Worm (Caenorhabditis elegans) whole organism, young adult: ENCODE data around the gene F53B2.5.

Source experiments
- B0019.2 ChIP-seq: fragments of 200-800 bp; sonication (Bioruptor generic); conservative IDR thresholded peaks from 2 replicates; pipeline ENCODE4 v1.3.6; 2022; ENCODE audit warnings: missing genetic modification reagents, missing genetic modification characterization, missing compliant biosample characterization
- C06A6.2 ChIP-seq: fragments of 200-800 bp; sonication (Bioruptor generic); conservative IDR thresholded peaks from 2 replicates; pipeline ENCODE4 v1.3.6; 2022; ENCODE audit warnings: missing genetic modification characterization, missing compliant biosample characterization
- F33H1.4 ChIP-seq: fragments of 200-800 bp; sonication (Bioruptor generic); IDR thresholded peaks from 2 replicates; pipeline ENCODE4 v1.3.6; 2022; ENCODE audit warnings: missing genetic modification reagents, missing genetic modification characterization, missing compliant biosample characterization
- F37B4.10 ChIP-seq: fragments of 200-800 bp; sonication (Bioruptor generic); IDR thresholded peaks from 2 replicates; pipeline ENCODE4 v1.3.6; 2022; ENCODE audit warnings: missing genetic modification characterization, missing compliant biosample characterization
- F49E8.2 ChIP-seq: sonication (generic microtip); optimal IDR thresholded peaks from 3 replicates; lab custom pipeline; 2017; ENCODE audit warnings: missing genetic modification characterization, mild to moderate bottlenecking, missing compliant biosample characterization, antibody characterized with exemption, moderate library complexity; ENCODE audit not compliant: insufficient read depth
- F57C9.4 ChIP-seq: sonication (generic microtip); optimal IDR thresholded peaks from 2 replicates; lab custom pipeline; 2017; ENCODE audit warnings: mild to moderate bottlenecking, missing genetic modification characterization, missing compliant biosample characterization
- T07F8.4 ChIP-seq: sonication (generic microtip); optimal IDR thresholded peaks from 2 replicates; lab custom pipeline; 2016; ENCODE audit warnings: mild to moderate bottlenecking, missing genetic modification characterization, moderate library complexity, missing compliant biosample characterization
- Y53F4B.3 ChIP-seq: fragments of 200-800 bp; sonication (Bioruptor generic); IDR thresholded peaks from 2 replicates; pipeline ENCODE4 v1.3.6; 2022; ENCODE audit warnings: missing genetic modification reagents, missing genetic modification characterization, missing compliant biosample characterization
- Y56A3A.18 ChIP-seq: fragments of 200-800 bp; sonication (Bioruptor generic); IDR thresholded peaks from 2 replicates; pipeline ENCODE4 v1.3.6; 2022; ENCODE audit warnings: missing genetic modification reagents, missing genetic modification characterization, missing compliant biosample characterization
- Y67H2A.10 ChIP-seq: fragments of 200-800 bp; sonication (Bioruptor generic); conservative IDR thresholded peaks from 2 replicates; pipeline ENCODE4 v1.3.6; 2022; ENCODE audit warnings: missing genetic modification reagents, missing genetic modification characterization, missing compliant biosample characterization
- Y79H2A.3 ChIP-seq: fragments of 200-800 bp; sonication (Bioruptor generic); conservative IDR thresholded peaks from 2 replicates; pipeline ENCODE4 v1.3.6; 2022; ENCODE audit warnings: missing genetic modification reagents, missing genetic modification characterization, missing compliant biosample characterization
- aptf-3 ChIP-seq: fragments of 200-800 bp; sonication (Bioruptor generic); IDR thresholded peaks from 2 replicates; pipeline ENCODE4 v1.3.6; 2022; ENCODE audit warnings: missing genetic modification characterization, missing compliant biosample characterization
- attf-3 ChIP-seq: fragments of 200-800 bp; sonication (Bioruptor generic); conservative IDR thresholded peaks from 2 replicates; pipeline ENCODE4 v1.3.6; 2022; ENCODE audit warnings: missing genetic modification reagents, missing genetic modification characterization, missing compliant biosample characterization
- attf-6 ChIP-seq: fragments of 200-800 bp; sonication (Bioruptor generic); IDR thresholded peaks from 2 replicates; pipeline ENCODE4 v1.3.6; 2022; ENCODE audit warnings: missing genetic modification reagents, missing genetic modification characterization, missing compliant biosample characterization
- bed-2 ChIP-seq: fragments of 200-800 bp; sonication (Bioruptor generic); IDR thresholded peaks from 2 replicates; pipeline ENCODE4 v1.3.6; 2022; ENCODE audit warnings: missing genetic modification reagents, missing genetic modification characterization, missing compliant biosample characterization
- cebp-1 ChIP-seq, 2 experiments: fragments of 200-800 bp in 1 of 2; sonication (Bioruptor generic) in 1 of 2; sonication (generic microtip) in 1 of 2; IDR thresholded peaks in 1 of 2; optimal IDR thresholded peaks in 1 of 2; 2 replicates each; pipeline versions ENCODE4 v1.3.6 to Lab custom; 2017 to 2022; ENCODE audit warnings: missing compliant biosample characterization in 2 of 2, missing genetic modification characterization in 2 of 2, mild to moderate bottlenecking in 1 of 2, missing genetic modification reagents in 1 of 2, moderate library complexity in 1 of 2
- ceh-91 ChIP-seq: fragments of 200-800 bp; sonication (Bioruptor generic); IDR thresholded peaks from 2 replicates; pipeline ENCODE4 v1.3.6; 2022; ENCODE audit warnings: missing genetic modification reagents, missing genetic modification characterization, missing compliant biosample characterization
- die-1 ChIP-seq: sonication (generic microtip); optimal IDR thresholded peaks from 2 replicates; lab custom pipeline; 2016; ENCODE audit warnings: missing genotype, mild to moderate bottlenecking, missing genetic modification characterization, missing compliant biosample characterization
- dpff-1 ChIP-seq: sonication (generic microtip); optimal IDR thresholded peaks from 2 replicates; lab custom pipeline; 2017; ENCODE audit warnings: mild to moderate bottlenecking, missing genetic modification characterization, missing compliant biosample characterization
- him-1 ChIP-seq: sonication (generic microtip); optimal IDR thresholded peaks from 2 replicates; lab custom pipeline; 2016; ENCODE audit warnings: missing genotype, missing genetic modification reagents, missing genetic modification characterization, missing compliant biosample characterization
- hmg-1.2 ChIP-seq: fragments of 200-800 bp; sonication (Bioruptor generic); IDR thresholded peaks from 2 replicates; pipeline ENCODE4 v1.3.6; 2022; ENCODE audit warnings: missing genetic modification reagents, missing genetic modification characterization, missing compliant biosample characterization
- hmg-20 ChIP-seq: fragments of 200-800 bp; sonication (Bioruptor generic); IDR thresholded peaks from 2 replicates; pipeline ENCODE4 v1.3.6; 2022; ENCODE audit warnings: missing genetic modification reagents, missing genetic modification characterization, missing compliant biosample characterization
- hsf-1 ChIP-seq: fragments of 200-800 bp; sonication (Bioruptor generic); IDR thresholded peaks from 2 replicates; pipeline ENCODE4 v1.3.6; 2022; ENCODE audit warnings: missing genetic modification reagents, missing genetic modification characterization, missing compliant biosample characterization
- let-607 ChIP-seq, 2 experiments: fragments of 200-800 bp in 1 of 2; sonication (Bioruptor generic) in 1 of 2; sonication (generic microtip) in 1 of 2; optimal IDR thresholded peaks; 2 replicates each; lab custom pipeline; 2016 to 2018; ENCODE audit warnings: mild to moderate bottlenecking in 2 of 2, missing compliant biosample characterization in 2 of 2, missing genetic modification characterization in 2 of 2, moderate library complexity in 2 of 2, missing genotype in 1 of 2
- lin-26 ChIP-seq: fragments of 200-800 bp; sonication (Bioruptor generic); IDR thresholded peaks from 2 replicates; pipeline ENCODE4 v1.3.6; 2022; ENCODE audit warnings: missing genetic modification reagents, missing genetic modification characterization, missing compliant biosample characterization
- lsl-1 ChIP-seq: fragments of 200-800 bp; sonication (Bioruptor generic); optimal IDR thresholded peaks from 2 replicates; lab custom pipeline; 2018; ENCODE audit warnings: mild to moderate bottlenecking, missing genetic modification characterization, moderate library complexity, missing compliant biosample characterization
- madf-3 ChIP-seq: fragments of 200-800 bp; sonication (Bioruptor generic); IDR thresholded peaks from 2 replicates; pipeline ENCODE4 v1.3.6; 2022; ENCODE audit warnings: missing genetic modification reagents, missing genetic modification characterization, missing compliant biosample characterization
- madf-6 ChIP-seq: fragments of 200-800 bp; sonication (Bioruptor generic); IDR thresholded peaks from 2 replicates; pipeline ENCODE4 v1.3.6; 2022; ENCODE audit warnings: missing genetic modification reagents, missing genetic modification characterization, missing compliant biosample characterization
- nfya-1 ChIP-seq: sonication (generic microtip); optimal IDR thresholded peaks from 2 replicates; lab custom pipeline; 2017; ENCODE audit warnings: antibody characterized with exemption, missing compliant biosample characterization, missing genetic modification characterization, borderline replicate concordance; ENCODE audit not compliant: insufficient read depth
- nfya-2 ChIP-seq: fragments of 200-800 bp; sonication (Bioruptor generic); IDR thresholded peaks from 2 replicates; pipeline ENCODE4 v1.3.6; 2022; ENCODE audit warnings: missing genetic modification reagents, missing genetic modification characterization, missing compliant biosample characterization
- nhr-120 ChIP-seq: fragments of 200-800 bp; sonication (Bioruptor generic); IDR thresholded peaks from 2 replicates; pipeline ENCODE4 v1.3.6; 2022; ENCODE audit warnings: missing genetic modification characterization, missing compliant biosample characterization
- pbrm-1 ChIP-seq: fragments of 200-800 bp; sonication (Bioruptor generic); IDR thresholded peaks from 2 replicates; pipeline ENCODE4 v1.3.6; 2022; ENCODE audit warnings: missing genetic modification reagents, missing genetic modification characterization, missing compliant biosample characterization
- sdz-38 ChIP-seq: sonication (generic microtip); optimal IDR thresholded peaks from 2 replicates; lab custom pipeline; 2016; ENCODE audit warnings: missing genotype, missing genetic modification characterization, missing compliant biosample characterization
- snpc-1.1 ChIP-seq: sonication (generic microtip); optimal IDR thresholded peaks from 2 replicates; lab custom pipeline; 2017; ENCODE audit warnings: missing genetic modification characterization, mild to moderate bottlenecking, missing compliant biosample characterization, antibody characterized with exemption, moderate library complexity, missing genotype, missing genetic modification reagents; ENCODE audit not compliant: insufficient read depth
- snpc-4 ChIP-seq, 5 experiments: fragments of 150-350 bp in 1 of 5; sonication (generic microtip) in 4 of 5; optimal IDR thresholded peaks; 2 replicates each; lab custom pipeline; 2014 to 2018; ENCODE audit warnings: missing genetic modification characterization in 5 of 5, missing biosample characterization in 3 of 5, antibody characterized with exemption in 2 of 5, mild to moderate bottlenecking in 2 of 5, missing compliant biosample characterization in 2 of 5, missing genotype in 2 of 5, moderate library complexity in 2 of 5, missing genetic modification reagents in 1 of 5
- sptf-2 ChIP-seq: fragments of 200-800 bp; sonication (Bioruptor generic); optimal IDR thresholded peaks from 2 replicates; lab custom pipeline; 2018; ENCODE audit warnings: mild to moderate bottlenecking, missing genetic modification characterization, missing compliant biosample characterization
- tbp1 ChIP-seq: fragments of 200-800 bp; sonication (Bioruptor generic); optimal IDR thresholded peaks from 2 replicates; lab custom pipeline; 2018; ENCODE audit warnings: mild to moderate bottlenecking, missing genetic modification characterization, missing compliant biosample characterization
- zim-3 ChIP-seq: sonication (generic microtip); optimal IDR thresholded peaks from 2 replicates; lab custom pipeline; 2017; ENCODE audit warnings: mild to moderate bottlenecking, missing genetic modification characterization, moderate library complexity, missing compliant biosample characterization

The F53B2.5 gene

DNA sequence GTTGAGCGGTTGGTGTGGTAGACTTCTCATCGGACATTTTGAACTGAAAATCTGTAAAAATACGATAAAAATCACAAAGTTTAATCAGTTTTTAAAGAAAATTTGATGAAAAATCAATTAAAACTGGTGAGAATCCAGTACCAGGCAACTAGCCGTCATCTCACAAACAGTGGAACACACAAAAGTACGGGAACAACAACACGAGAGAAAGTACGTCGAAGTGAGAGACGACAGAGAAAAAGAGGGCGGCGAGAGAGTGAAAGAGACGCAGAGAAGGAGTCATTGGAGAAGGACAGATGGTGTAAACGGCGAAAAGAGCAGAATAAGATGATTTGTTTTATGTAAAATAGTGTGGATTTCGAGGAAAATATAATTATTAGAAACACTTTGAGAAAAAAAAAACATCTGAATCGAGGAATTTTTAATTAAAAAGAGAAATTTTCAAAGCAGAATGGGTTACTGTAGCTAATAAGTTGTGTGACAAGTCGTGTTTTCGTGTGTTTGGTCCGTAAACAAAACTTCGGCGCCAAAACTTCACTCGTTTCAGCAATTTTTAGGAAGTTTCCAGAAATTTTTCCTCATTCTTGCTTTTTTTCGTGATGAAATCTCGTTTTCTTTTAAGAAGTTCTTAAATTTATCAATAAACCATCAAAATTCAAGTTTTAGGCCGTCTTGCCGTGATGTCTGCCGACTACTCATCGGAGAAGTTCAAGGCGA, 36.4 kb upstream of the F53B2.5 start, which contains the start of the genes hsb-1 and let-99 (continued):
- TF ChIP-seq snpc-4 (GFP tag; optimal IDR thresholded peaks at IDR 0.05; lab: Kevin White, UChicago) (peak; percentile 52), snpc-4 (tag; optimal IDR thresholded peaks at IDR 0.05; lab: Kevin White, UChicago) (peak in 3 of 4 experiments; percentile 48 to 64 (median 61)), hsf-1 (GFP tag; lab: Robert Waterston, UW) (peak; percentile 95), lin-26 (no peak), cebp-1 (GFP tag; IDR thresholded peaks at IDR 0.05; lab: Robert Waterston, UW) (no peak), cebp-1 (tag; optimal IDR thresholded peaks at IDR 0.05; lab: Kevin White, UChicago) (peak; percentile 23), ceh-91 (GFP tag; lab: Robert Waterston, UW) (peak; percentile 65), madf-6 (GFP tag; lab: Robert Waterston, UW) (peak; percentile 91), nfya-2 (GFP tag; lab: Robert Waterston, UW) (no peak)

DNA sequence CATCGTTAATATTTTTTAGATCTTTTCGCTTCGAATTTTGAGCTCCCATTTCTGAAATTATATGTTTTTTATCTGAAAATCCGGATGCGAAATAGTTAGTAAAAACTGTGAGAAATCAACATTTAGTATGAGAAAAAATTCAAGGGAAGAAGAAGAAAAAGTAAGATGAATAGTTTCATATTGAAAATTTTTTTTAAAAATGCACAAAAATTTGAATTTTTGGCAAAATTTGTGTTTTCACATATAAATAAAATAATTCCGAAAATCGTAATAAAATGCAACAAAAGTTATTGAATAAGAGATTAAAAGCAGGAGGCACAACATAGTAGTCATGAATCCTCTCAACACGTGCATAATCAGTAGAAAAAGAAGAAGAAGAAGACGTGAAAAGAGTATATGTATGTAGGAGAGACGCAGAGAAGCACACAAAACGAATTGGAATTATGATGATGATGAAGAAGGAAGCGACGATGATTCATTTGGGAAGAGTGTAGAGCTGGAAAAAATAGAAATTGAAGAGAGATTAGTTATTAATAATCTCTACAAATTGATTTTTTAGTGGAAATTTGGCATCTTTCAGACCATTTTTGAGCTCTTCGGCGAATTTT, 35.1 kb upstream of the F53B2.5 start, which contains the start of gene eak-7:
Gene eak-7, minus strand, starts transcription at position 51 of the 608 bp plus-strand sequence.
- no peak for TF ChIP-seq F57C9.4 (tag; lab: Kevin White, UChicago)
- no peak for TF ChIP-seq aptf-3 (GFP tag; lab: Robert Waterston, UW)
- no peak for TF ChIP-seq sptf-2 (GFP tag; lab: Kevin White, UChicago)
- no peak for TF ChIP-seq dpff-1 (tag; lab: Kevin White, UChicago)
- no peak for TF ChIP-seq hmg-20 (GFP tag; lab: Robert Waterston, UW)
- no peak for TF ChIP-seq Y53F4B.3
- TF ChIP-seq hsf-1 (GFP tag; lab: Robert Waterston, UW), result 0 out of 2 replicates have a peak, but pooled peaks have one; percentile 28

- TF ChIP-seq let-607 (tag; optimal IDR thresholded peaks at IDR 0.05; lab: Kevin White, UChicago) (no peak), hsf-1 (GFP tag; lab: Robert Waterston, UW) (no peak), Y56A3A.18 (GFP tag; lab: Robert Waterston, UW) (0 out of 2 replicates have a peak, but pooled peaks have one; percentile 26), madf-3 (GFP tag; lab: Robert Waterston, UW) (0 out of 2 replicates have a peak, but pooled peaks have one; percentile 61), tbp1 (no peak), him-1 (tag; lab: Kevin White, UChicago) (no peak), attf-6 (no peak)
Measured at ce11 chrIV:12560568-12560967, 29.6 kb upstream of the F53B2.5 start, which contains the start of gene snb-7. Gene snb-7 (plus strand): TSS chrIV:12560868.

- TF ChIP-seq zim-3 (tag; lab: Kevin White, UChicago) (no peak), die-1 (tag; lab: Kevin White, UChicago) (no peak), F49E8.2 (tag; lab: Kevin White, UChicago) (no peak), nfya-1 (tag; lab: Kevin White, UChicago) (no peak), hmg-1.2 (GFP tag; lab: Robert Waterston, UW) (peak; percentile 24; the same call in 1 of the 2 replicates), let-607 (tag; optimal IDR thresholded peaks at IDR 0.05; lab: Kevin White, UChicago) (no peak), pbrm-1 (no peak), bed-2 (no peak), Y67H2A.10 (GFP tag; lab: Robert Waterston, UW) (no peak), F33H1.4 (GFP tag; lab: Robert Waterston, UW) (peak; percentile 51), F37B4.10 (no peak), C06A6.2 (GFP tag; lab: Robert Waterston, UW) (no peak), T07F8.4 (tag; lab: Kevin White, UChicago) (no peak), sdz-38 (tag; lab: Kevin White, UChicago) (no peak), snpc-1.1 (tag; lab: Kevin White, UChicago) (no peak), B0019.2 (GFP tag; lab: Robert Waterston, UW) (no peak), lsl-1 (peak; percentile 21), attf-3 (no peak), nhr-120 (GFP tag; lab: Robert Waterston, UW) (no peak), madf-6 (GFP tag; lab: Robert Waterston, UW) (peak; percentile 35; the same call in 1 of the 2 replicates), Y79H2A.3 (no peak), Y56A3A.18 (GFP tag; lab: Robert Waterston, UW) (no peak)
Measured at ce11 chrIV:12558925-12559450, 28.0 kb upstream of the F53B2.5 start, which contains the start of the genes ZK795.2 and ZK795.3. Gene ZK795.2 (minus strand): TSS chrIV:12558975. Gene ZK795.3 (plus strand): TSS chrIV:12559365.
